Worm (Caenorhabditis elegans) whole organism, L4 larva: Measurements from ENCODE around the gene R155.5.

ENCODE experiments used
- D1046.2 ChIP-seq: fragments of 200-800 bp; sonication (Bioruptor generic); IDR thresholded peaks from 2 replicates; pipeline ENCODE4 v1.3.6; 2022; ENCODE audit warnings: missing genetic modification characterization, missing compliant biosample characterization
- F26F4.8 ChIP-seq: fragments of 200-800 bp; sonication (Bioruptor generic); conservative IDR thresholded peaks from 2 replicates; pipeline ENCODE4 v1.3.6; 2022; ENCODE audit warnings: missing genetic modification characterization, missing compliant biosample characterization
- F44E2.7 ChIP-seq: fragments of 200-800 bp; sonication (Bioruptor generic); IDR thresholded peaks from 2 replicates; pipeline ENCODE4 v2.1.2; 2022; ENCODE audit warnings: missing genetic modification characterization, missing compliant biosample characterization
- F49E8.2 ChIP-seq: sonication (generic microtip); optimal IDR thresholded peaks from 2 replicates; lab custom pipeline; 2016; ENCODE audit warnings: missing compliant biosample characterization, mild to moderate bottlenecking, missing genetic modification characterization, borderline replicate concordance
- aly-2 ChIP-seq: sonication (generic microtip); optimal IDR thresholded peaks from 2 replicates; lab custom pipeline; 2018; ENCODE audit warnings: missing biosample characterization, missing genetic modification characterization
- ceh-28 ChIP-seq: fragments of 150-350 bp; optimal IDR thresholded peaks from 2 replicates; lab custom pipeline; 2014; ENCODE audit warnings: missing biosample characterization, missing genetic modification reagents, missing genetic modification characterization
- ceh-82 ChIP-seq: sonication (generic microtip); optimal IDR thresholded peaks from 2 replicates; lab custom pipeline; 2017; ENCODE audit warnings: missing biosample characterization, missing genetic modification characterization
- ces-1 ChIP-seq: fragments of 150-350 bp; sonication (generic microtip); optimal IDR thresholded peaks from 4 replicates; lab custom pipeline; 2014; ENCODE audit warnings: missing biosample characterization, missing genetic modification reagents, missing genetic modification characterization
- cey-2 ChIP-seq: sonication (generic microtip); optimal IDR thresholded peaks from 3 replicates; lab custom pipeline; 2017; ENCODE audit warnings: missing genetic modification characterization, mild to moderate bottlenecking, missing compliant biosample characterization, antibody characterized with exemption, borderline replicate concordance; ENCODE audit not compliant: insufficient read depth
- daf-16 ChIP-seq, 3 experiments: sonication (generic microtip); optimal IDR thresholded peaks; 2 replicates each; lab custom pipeline; 2016 to 2017; ENCODE audit warnings: missing genetic modification characterization in 3 of 3, missing genetic modification reagents in 3 of 3, mild to moderate bottlenecking in 2 of 3, missing compliant biosample characterization in 2 of 3, missing biosample characterization in 1 of 3, moderate library complexity in 1 of 3
- daf-19 ChIP-seq: fragments of 200-800 bp; sonication (Bioruptor generic); conservative IDR thresholded peaks from 2 replicates; pipeline ENCODE4 v1.3.6; 2022; ENCODE audit warnings: missing genetic modification characterization, missing compliant biosample characterization
- daf-8 ChIP-seq: fragments of 200-800 bp; sonication (Bioruptor generic); IDR thresholded peaks from 2 replicates; pipeline ENCODE4 v1.3.6; 2022; ENCODE audit warnings: missing genetic modification characterization, missing compliant biosample characterization
- dmd-6 ChIP-seq: fragments of 200-800 bp; sonication (Bioruptor generic); IDR thresholded peaks from 2 replicates; pipeline ENCODE4 v1.3.6; 2022; ENCODE audit warnings: missing genetic modification reagents, missing genetic modification characterization, missing compliant biosample characterization
- dpl-1 ChIP-seq: fragments of 150-350 bp; optimal IDR thresholded peaks from 2 replicates; lab custom pipeline; 2014; ENCODE audit warnings: missing biosample characterization, missing genetic modification reagents, missing genetic modification characterization
- egl-27 ChIP-seq: sonication (generic microtip); optimal IDR thresholded peaks from 3 replicates; lab custom pipeline; 2017; ENCODE audit warnings: missing biosample characterization, missing genetic modification reagents, missing genetic modification characterization
- egl-43 ChIP-seq: fragments of 200-800 bp; sonication (Bioruptor generic); IDR thresholded peaks from 2 replicates; pipeline ENCODE4 v1.3.6; 2022; ENCODE audit warnings: missing genetic modification reagents, missing genetic modification characterization, missing compliant biosample characterization
- gei-8 ChIP-seq: fragments of 200-800 bp; sonication (Bioruptor generic); optimal IDR thresholded peaks from 2 replicates; lab custom pipeline; 2018; ENCODE audit warnings: mild to moderate bottlenecking, missing genetic modification characterization, missing compliant biosample characterization
- hif-1 ChIP-seq, 2 experiments: sonication (generic microtip); optimal IDR thresholded peaks; 2 replicates each; lab custom pipeline; 2016 to 2017; ENCODE audit warnings: missing compliant biosample characterization in 2 of 2, missing genetic modification characterization in 2 of 2, missing genetic modification reagents in 2 of 2, missing genotype in 2 of 2, mild to moderate bottlenecking in 1 of 2
- hlh-30 ChIP-seq: sonication (generic microtip); optimal IDR thresholded peaks from 2 replicates; lab custom pipeline; 2017; ENCODE audit warnings: antibody characterized with exemption, mild to moderate bottlenecking, missing genetic modification characterization, missing compliant biosample characterization; ENCODE audit not compliant: insufficient read depth
- jun-1 ChIP-seq: fragments of 150-350 bp; optimal IDR thresholded peaks from 2 replicates; lab custom pipeline; 2014; ENCODE audit warnings: missing biosample characterization, missing genetic modification reagents, missing genetic modification characterization
- lin-1 ChIP-seq: fragments of 200-800 bp; sonication (Bioruptor generic); IDR thresholded peaks from 2 replicates; pipeline ENCODE4 v1.3.6; 2022; ENCODE audit warnings: missing genetic modification reagents, missing genetic modification characterization, missing compliant biosample characterization
- lin-13 ChIP-seq: fragments of 150-350 bp; optimal IDR thresholded peaks from 2 replicates; lab custom pipeline; 2014; ENCODE audit warnings: missing biosample characterization, missing genetic modification reagents, missing genetic modification characterization
- lin-39 ChIP-seq: fragments of 150-350 bp; optimal IDR thresholded peaks from 2 replicates; lab custom pipeline; 2014; ENCODE audit warnings: missing biosample characterization, missing genetic modification reagents, missing genetic modification characterization
- mes-2 ChIP-seq: sonication (generic microtip); optimal IDR thresholded peaks from 2 replicates; lab custom pipeline; 2016; ENCODE audit warnings: missing genotype, mild to moderate bottlenecking, missing genetic modification characterization, missing compliant biosample characterization; ENCODE audit not compliant: poor library complexity, severe bottlenecking
- mxl-3 ChIP-seq: fragments of 200-800 bp; sonication (Bioruptor generic); optimal IDR thresholded peaks from 2 replicates; lab custom pipeline; 2018; ENCODE audit warnings: mild to moderate bottlenecking, missing genetic modification characterization, missing compliant biosample characterization
- nhr-10 ChIP-seq: fragments of 150-350 bp; optimal IDR thresholded peaks from 2 replicates; lab custom pipeline; 2014; ENCODE audit warnings: missing biosample characterization, missing genetic modification characterization
- nhr-11 ChIP-seq: fragments of 150-350 bp; optimal IDR thresholded peaks from 2 replicates; lab custom pipeline; 2014; ENCODE audit warnings: missing biosample characterization, missing genetic modification characterization
- nhr-25 ChIP-seq: sonication (generic microtip); optimal IDR thresholded peaks from 2 replicates; lab custom pipeline; 2017; ENCODE audit warnings: missing genetic modification characterization, mild to moderate bottlenecking, missing compliant biosample characterization, antibody characterized with exemption, moderate library complexity, borderline replicate concordance; ENCODE audit not compliant: insufficient read depth
- nhr-42 ChIP-seq: fragments of 200-800 bp; sonication (Bioruptor generic); IDR thresholded peaks from 2 replicates; pipeline ENCODE4 v1.3.6; 2022; ENCODE audit warnings: missing genetic modification characterization, missing compliant biosample characterization
- nhr-48 ChIP-seq: sonication (generic microtip); optimal IDR thresholded peaks from 2 replicates; lab custom pipeline; 2016; ENCODE audit warnings: mild to moderate bottlenecking, missing genetic modification characterization, missing compliant biosample characterization
- nhr-6 ChIP-seq: fragments of 150-350 bp; optimal IDR thresholded peaks from 2 replicates; lab custom pipeline; 2014; ENCODE audit warnings: missing biosample characterization, missing genetic modification characterization
- nhr-77 ChIP-seq: fragments of 150-350 bp; optimal IDR thresholded peaks from 2 replicates; lab custom pipeline; 2014; ENCODE audit warnings: missing biosample characterization, missing genetic modification characterization
- pha-4 ChIP-seq, 2 experiments: fragments of 150-350 bp in 1 of 2; fragments of 200-800 bp in 1 of 2; sonication (Bioruptor generic) in 1 of 2; IDR thresholded peaks in 1 of 2; optimal IDR thresholded peaks in 1 of 2; 2 replicates each; pipeline versions ENCODE4 v1.3.6 to Lab custom; 2014 to 2022; ENCODE audit warnings: missing genetic modification characterization in 2 of 2, missing genetic modification reagents in 2 of 2, missing biosample characterization in 1 of 2, missing compliant biosample characterization in 1 of 2
- set-16 ChIP-seq: fragments of 200-800 bp; sonication (Bioruptor generic); IDR thresholded peaks from 2 replicates; pipeline ENCODE4 v1.3.6; 2022; ENCODE audit warnings: missing genetic modification reagents, missing genetic modification characterization, missing compliant biosample characterization
- snpc-1.2 ChIP-seq: fragments of 200-800 bp; sonication (Bioruptor generic); IDR thresholded peaks from 2 replicates; pipeline ENCODE4 v1.3.6; 2022; ENCODE audit warnings: missing genetic modification reagents, missing genetic modification characterization, missing compliant biosample characterization
- unc-130 ChIP-seq: sonication (generic microtip); optimal IDR thresholded peaks from 2 replicates; lab custom pipeline; 2016; ENCODE audit warnings: missing genetic modification reagents, missing genetic modification characterization, missing compliant biosample characterization
- unc-39 ChIP-seq: sonication (generic microtip); optimal IDR thresholded peaks from 2 replicates; lab custom pipeline; 2017; ENCODE audit warnings: missing biosample characterization, missing genetic modification characterization
- unc-62 ChIP-seq, 3 experiments: fragments of 150-350 bp in 1 of 3; sonication (generic microtip); optimal IDR thresholded peaks in 2 of 3; peaks in 1 of 3; 1 replicate in 1 of 3; 2 replicates in 2 of 3; lab custom pipeline; 2014 to 2017; ENCODE audit warnings: missing biosample characterization in 3 of 3, missing genetic modification characterization in 3 of 3, missing genetic modification reagents in 3 of 3, missing genotype in 1 of 3
- vab-7 ChIP-seq: fragments of 200-800 bp; sonication (Bioruptor generic); IDR thresholded peaks from 2 replicates; pipeline ENCODE4 v1.3.6; 2022; ENCODE audit warnings: missing genetic modification reagents, missing genetic modification characterization, missing compliant biosample characterization

Gene R155.5

DNA sequence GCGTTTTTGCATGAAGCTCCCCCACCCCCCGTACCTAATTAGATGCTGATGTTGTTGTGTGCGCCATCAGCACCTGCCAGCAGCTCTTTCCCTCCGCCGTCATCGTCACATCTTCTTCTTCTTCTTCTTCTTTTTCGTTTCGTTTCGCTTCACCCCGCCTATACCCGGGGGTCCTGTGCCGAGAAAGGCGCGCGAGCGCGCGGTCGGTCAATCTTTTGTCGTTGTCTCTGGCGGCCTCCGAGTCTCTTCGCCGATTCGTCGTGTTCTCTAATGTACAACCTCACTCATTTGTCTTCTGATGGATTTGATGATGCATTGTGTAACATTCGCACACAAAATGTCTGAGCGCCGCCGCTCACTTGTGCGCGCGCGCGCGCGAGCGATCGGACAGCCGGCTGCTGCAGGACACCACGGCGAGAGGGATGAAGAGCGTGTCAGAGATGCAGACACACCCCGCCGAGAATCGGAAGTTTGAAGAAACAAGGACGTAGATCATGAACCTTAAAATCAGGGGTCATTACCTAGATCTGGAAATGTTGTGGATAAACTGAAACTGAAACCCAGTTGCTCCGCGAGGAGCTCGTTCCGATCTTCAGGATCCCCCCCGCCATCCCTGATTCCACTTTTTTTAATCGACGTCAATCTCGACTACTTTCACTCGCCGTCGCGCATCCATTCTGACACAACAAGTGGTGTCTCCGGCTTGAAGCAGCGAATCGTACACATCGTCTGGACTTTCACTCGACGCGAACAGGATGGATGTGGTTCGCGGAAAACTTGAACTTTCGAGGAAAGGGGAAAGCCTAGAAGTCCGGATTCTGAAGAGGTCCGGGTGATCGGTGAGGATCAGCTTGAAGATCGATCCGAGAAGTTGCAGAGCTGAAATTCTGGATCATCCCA is 46.7 kb downstream of the R155.5 start (continued):
- TF ChIP-seq ceh-82, result no peak
- no peak for TF ChIP-seq snpc-1.2 (GFP tag; lab: Robert Waterston, UW)
- no peak for TF ChIP-seq F44E2.7 (GFP tag; lab: Robert Waterston, UW)
- TF ChIP-seq dmd-6 (GFP tag; lab: Robert Waterston, UW), result peak; percentile 98
- peak; percentile 53 for TF ChIP-seq lin-13
- peak; percentile 95 for TF ChIP-seq mxl-3 (GFP tag; lab: Kevin White, UChicago)
- peak; percentile 100 for TF ChIP-seq set-16 (GFP tag; lab: Robert Waterston, UW)
- TF ChIP-seq aly-2 (tag; lab: Kevin White, UChicago), result no peak
- TF ChIP-seq daf-8 (GFP tag; lab: Robert Waterston, UW), result no peak
- TF ChIP-seq mes-2 (tag; lab: Kevin White, UChicago), result peak; percentile 69
- peak; percentile 56; the same call in 1 of the 2 replicates for TF ChIP-seq lin-1 (GFP tag; lab: Robert Waterston, UW)
- no peak for TF ChIP-seq lin-39 (tag; lab: Kevin White, UChicago)
- TF ChIP-seq jun-1 (tag; lab: Kevin White, UChicago), result peak; percentile 40
- no peak for TF ChIP-seq unc-39
- TF ChIP-seq vab-7 (GFP tag; lab: Robert Waterston, UW), result peak; percentile 73
- TF ChIP-seq ces-1 (GFP tag; lab: Kevin White, UChicago), result no peak
- no peak for TF ChIP-seq nhr-77
- TF ChIP-seq D1046.2, result no peak
- no peak for TF ChIP-seq daf-19 (GFP tag; lab: Robert Waterston, UW)
- TF ChIP-seq nhr-6 (tag; lab: Kevin White, UChicago), result no peak
- TF ChIP-seq egl-27 (tag; lab: Kevin White, UChicago), result no peak
- TF ChIP-seq hlh-30 (tag; lab: Kevin White, UChicago), result peak; percentile 95
- TF ChIP-seq cey-2 (tag; lab: Kevin White, UChicago), result no peak

DNA sequence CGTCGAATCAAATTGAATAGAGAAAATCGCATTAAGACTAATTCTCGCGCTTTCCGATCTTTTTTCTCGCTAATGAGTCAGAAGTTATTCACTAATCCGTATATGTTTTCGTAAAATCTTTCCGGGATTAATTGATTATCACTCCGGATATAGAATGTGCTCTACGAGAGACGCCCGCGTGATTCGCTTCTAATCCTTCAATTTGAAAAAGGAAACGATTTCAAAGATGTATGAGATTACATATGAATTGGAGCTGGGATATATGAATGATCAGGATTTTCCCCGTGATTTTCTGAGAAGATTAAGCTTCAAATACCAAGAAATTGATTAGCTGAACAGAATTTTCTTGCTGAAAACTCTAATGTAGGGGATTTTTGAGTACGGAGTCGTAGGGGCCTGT is 47.8 kb downstream of the R155.5 start:
- TF ChIP-seq gei-8 (GFP tag; lab: Kevin White, UChicago) (no peak), nhr-11 (peak; percentile 1)
- TF ChIP-seq, all 104 proteins: peak for 1

DNA sequence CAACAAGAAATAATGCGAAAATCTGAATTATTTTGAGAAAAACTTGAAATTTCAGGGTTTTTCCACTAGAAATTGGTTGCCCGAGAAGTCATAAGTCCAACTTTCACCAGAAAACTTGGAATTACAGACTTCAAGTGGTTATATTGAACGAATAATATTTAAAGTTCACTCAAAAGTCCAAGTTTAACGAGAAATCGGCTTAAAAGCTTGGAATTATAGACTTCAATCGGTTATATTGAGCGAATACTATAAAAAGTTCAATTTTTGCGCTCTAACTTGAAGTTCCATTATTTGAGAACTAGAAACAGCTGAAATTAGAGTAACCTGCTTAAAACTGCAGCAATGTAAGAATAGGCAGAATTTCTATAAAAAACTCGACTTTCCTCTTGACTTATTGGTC is 48.3 kb downstream of the R155.5 start:
- peak in 1 of 2 experiments; percentile 93 for TF ChIP-seq unc-62 (GFP tag; optimal IDR thresholded peaks at IDR 0.05 in 1 of 2; lab: Kevin White, UChicago)
- no peak for TF ChIP-seq unc-62 (tag; optimal IDR thresholded peaks at IDR 0.05; lab: Kevin White, UChicago)
- TF ChIP-seq nhr-48 (tag; lab: Kevin White, UChicago), result no peak
- TF ChIP-seq, all 104 proteins: peak for 1

ce11 chrIII:1921136-1921680 is 49.1 kb downstream of the R155.5 start:
- TF ChIP-seq egl-43 (peak; percentile 82), lin-39 (tag; lab: Kevin White, UChicago) (no peak), gei-8 (GFP tag; lab: Kevin White, UChicago) (peak; percentile 100), nhr-25 (tag; lab: Kevin White, UChicago) (peak; percentile 90), pha-4 (GFP tag; IDR thresholded peaks at IDR 0.05; lab: Robert Waterston, UW) (peak; percentile 98), pha-4 (tag; optimal IDR thresholded peaks at IDR 0.05; lab: Kevin White, UChicago) (peak; percentile 29), F49E8.2 (no peak), nhr-10 (tag; lab: Kevin White, UChicago) (peak; percentile 79), nhr-42 (GFP tag; lab: Robert Waterston, UW) (peak; percentile 73; the same call in 1 of the 2 replicates), cey-2 (tag; lab: Kevin White, UChicago) (no peak), unc-62 (GFP tag; optimal IDR thresholded peaks at IDR 0.05 in 1 of 2; lab: Kevin White, UChicago) (peak in 1 of 2 experiments; percentile 100), unc-62 (tag; optimal IDR thresholded peaks at IDR 0.05; lab: Kevin White, UChicago) (no peak), daf-16 (GFP tag; optimal IDR thresholded peaks at IDR 0.05; lab: Kevin White, UChicago) (peak; percentile 70 to 91), daf-16 (tag; optimal IDR thresholded peaks at IDR 0.05; lab: Kevin White, UChicago) (peak; percentile 83), F26F4.8 (GFP tag; lab: Robert Waterston, UW) (no peak), aly-2 (tag; lab: Kevin White, UChicago) (no peak), ceh-28 (tag; lab: Kevin White, UChicago) (peak; percentile 26), snpc-1.2 (GFP tag; lab: Robert Waterston, UW) (no peak), set-16 (GFP tag; lab: Robert Waterston, UW) (peak; percentile 95), hif-1 (tag; optimal IDR thresholded peaks at IDR 0.05; lab: Kevin White, UChicago) (peak; percentile 80 to 83), dpl-1 (GFP tag; lab: Kevin White, UChicago) (peak; percentile 62), unc-130 (GFP tag; lab: Kevin White, UChicago) (no peak), ces-1 (GFP tag; lab: Kevin White, UChicago) (peak; percentile 96)
